Worm (Caenorhabditis elegans): ENCODE results near the gene B0454.6.

ce11 chrII:3071012-3071749 is 38.6 kb downstream of the B0454.6 start, which contains the start of gene Y25C1A.7:
- no peak for TF ChIP-seq lin-15B (tag; optimal IDR thresholded peaks at IDR 0.05)
- TF ChIP-seq lir-3 (tag; optimal IDR thresholded peaks at IDR 0.05; ENCODE audit: poor library complexity), result no peak
- TF ChIP-seq hlh-4 (tag; optimal IDR thresholded peaks at IDR 0.05), result no peak

All from whole organism, L1 larva.